Worm (Caenorhabditis elegans): Measurements from ENCODE around the gene F56A8.3.

F56A8.3 gene

DNA sequence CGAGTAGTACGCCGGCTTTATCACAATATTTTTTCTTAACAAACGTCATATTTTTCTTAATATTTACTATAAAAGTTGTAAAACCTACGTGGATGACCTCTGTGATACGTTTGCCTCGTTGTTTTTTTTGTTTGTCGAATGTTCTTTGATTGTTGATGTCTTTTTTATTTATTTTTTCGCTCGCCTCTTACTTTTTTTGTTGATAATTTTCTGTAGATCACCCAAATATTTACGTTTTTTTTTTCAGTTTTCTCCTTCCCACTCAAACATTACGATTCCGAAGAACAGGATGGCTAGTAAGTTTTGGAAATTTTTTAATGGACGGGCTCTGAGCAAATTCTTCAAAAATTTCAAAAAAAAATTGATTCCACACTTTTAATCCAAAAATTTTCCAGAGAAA, 3.7 kb downstream of the F56A8.3 start:
- TF ChIP-seq pha-4 (tag; optimal IDR thresholded peaks at IDR 0.05) = peak; percentile 91
- no peak for TF ChIP-seq lsy-12 (tag; optimal IDR thresholded peaks at IDR 0.05)
- no peak for TF ChIP-seq fkh-10 (GFP tag; optimal IDR thresholded peaks at IDR 0.05)

- TF ChIP-seq ceh-9 (tag; optimal IDR thresholded peaks at IDR 0.05) (no peak), snpc-4 (tag; optimal IDR thresholded peaks at IDR 0.05) (no peak), ztf-11 (tag; optimal IDR thresholded peaks at IDR 0.05) (no peak), nhr-237 (tag; optimal IDR thresholded peaks at IDR 0.05) (no peak), ZK546.5 (tag; optimal IDR thresholded peaks at IDR 0.05) (no peak), hmg-11 (tag; optimal IDR thresholded peaks at IDR 0.05) (no peak), nhr-12 (tag; optimal IDR thresholded peaks at IDR 0.05) (no peak), elt-2 (tag; optimal IDR thresholded peaks at IDR 0.05) (no peak), pqm-1 (tag; optimal IDR thresholded peaks at IDR 0.05) (no peak), eor-1 (tag; optimal IDR thresholded peaks at IDR 0.05) (no peak), nhr-28 (tag; optimal IDR thresholded peaks at IDR 0.05) (no peak), fkh-10 (GFP tag; optimal IDR thresholded peaks at IDR 0.05) (no peak), elt-1 (tag; optimal IDR thresholded peaks at IDR 0.05) (no peak), egl-27 (tag; optimal IDR thresholded peaks at IDR 0.05) (no peak), pha-4 (tag; optimal IDR thresholded peaks at IDR 0.05) (no peak), nhr-25 (tag; optimal IDR thresholded peaks at IDR 0.05) (no peak), aly-2 (tag; optimal IDR thresholded peaks at IDR 0.05) (no peak)
Observed at ce11 chrIII:13262987-13263386, 6.3 kb downstream of the F56A8.3 start, which contains the start of gene F56A8.4. Gene F56A8.4, plus strand, starts transcription at chrIII:13263287.

DNA sequence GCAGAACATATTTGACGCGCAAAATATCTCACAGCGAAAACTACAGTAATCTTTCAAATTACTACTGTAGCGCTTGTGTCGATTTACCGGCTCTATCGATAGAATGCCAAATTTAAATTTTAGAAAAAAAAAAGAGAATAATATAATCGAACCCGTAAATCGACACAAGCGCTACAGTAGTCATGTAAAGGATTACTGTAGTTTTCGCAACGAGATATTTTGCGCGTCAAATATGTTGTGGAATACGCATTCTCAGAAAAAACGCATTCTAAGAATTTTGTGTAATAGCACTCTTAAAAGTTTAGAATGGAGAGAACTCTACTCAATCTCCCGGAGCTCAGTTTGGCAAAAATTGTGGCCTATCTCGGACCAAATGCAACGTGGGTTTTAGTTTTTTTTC, 8.9 kb downstream of the F56A8.3 start, which contains the start of gene F56A8.5:
Gene F56A8.5 (plus strand): TSS at position 301 of the 400 bp plus-strand sequence.
- TF ChIP-seq fkh-10 (GFP tag; optimal IDR thresholded peaks at IDR 0.05) = no peak
- no peak for TF ChIP-seq ceh-16 (tag; optimal IDR thresholded peaks at IDR 0.05)
- TF ChIP-seq sea-2 (GFP tag; optimal IDR thresholded peaks at IDR 0.05) = no peak
- no peak for TF ChIP-seq jun-1 (tag; optimal IDR thresholded peaks at IDR 0.05)
- TF ChIP-seq eor-1 (tag; optimal IDR thresholded peaks at IDR 0.05) = no peak
- TF ChIP-seq nhr-43 (tag; optimal IDR thresholded peaks at IDR 0.05; ENCODE audit: poor library complexity, severe bottlenecking) = no peak
- TF ChIP-seq ztf-11 (tag; optimal IDR thresholded peaks at IDR 0.05) = no peak
- no peak for TF ChIP-seq fos-1 (tag; optimal IDR thresholded peaks at IDR 0.05)
- TF ChIP-seq nhr-237 (tag; optimal IDR thresholded peaks at IDR 0.05) = no peak

DNA sequence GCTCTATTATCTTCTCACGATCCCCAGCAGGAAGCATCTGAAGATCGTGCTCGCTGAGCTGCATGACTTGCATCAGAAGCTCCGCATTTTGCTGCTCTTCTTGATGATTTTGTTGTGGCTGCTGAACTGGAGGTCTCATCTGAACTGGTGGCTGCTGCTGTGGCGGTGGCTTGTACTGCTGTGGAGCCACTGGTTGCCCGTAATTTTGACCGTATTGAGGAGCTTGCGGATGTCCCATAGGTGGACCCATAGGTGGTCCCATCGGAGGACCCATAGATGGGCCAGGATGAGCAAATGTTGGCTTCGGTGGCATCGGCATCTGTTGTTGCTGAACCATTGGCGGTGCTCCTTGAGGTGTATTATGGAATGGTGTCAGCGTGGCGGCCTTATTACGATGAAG, 10.4 kb downstream of the F56A8.3 start:
- TF ChIP-seq fkh-10 (GFP tag; optimal IDR thresholded peaks at IDR 0.05) (no peak), tbx-2 (tag; optimal IDR thresholded peaks at IDR 0.05) (no peak), fkh-2 (tag; optimal IDR thresholded peaks at IDR 0.05) (no peak), nhr-237 (tag; optimal IDR thresholded peaks at IDR 0.05) (no peak)

DNA sequence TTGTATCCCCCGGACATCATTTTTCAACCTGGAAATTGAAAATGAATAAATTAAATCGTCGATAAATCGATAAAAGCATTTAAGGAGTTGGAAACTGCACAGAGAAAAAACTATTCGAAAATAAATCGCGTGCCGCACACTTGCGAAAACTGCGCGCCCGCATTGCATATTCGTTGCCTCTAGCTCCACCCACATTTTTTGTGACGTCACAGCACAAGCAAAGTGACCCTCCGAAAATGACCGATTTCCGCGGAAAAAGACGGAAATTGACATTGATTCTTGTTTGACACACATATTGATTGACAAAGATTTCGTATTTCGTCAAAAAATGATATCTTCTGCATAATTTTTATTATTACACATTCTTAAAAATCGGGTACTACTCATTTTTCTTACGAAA, 12.2 kb downstream of the F56A8.3 start, which contains the start of gene cpf-2:
Gene cpf-2 (minus strand): TSS at position 28 of the 400 bp plus-strand sequence.
- TF ChIP-seq hmg-11 (tag; optimal IDR thresholded peaks at IDR 0.05) (peak; percentile 96), nhr-28 (tag; optimal IDR thresholded peaks at IDR 0.05) (no peak), zag-1 (tag; optimal IDR thresholded peaks at IDR 0.05) (no peak), elt-1 (tag; optimal IDR thresholded peaks at IDR 0.05) (no peak), nfya-1 (tag; optimal IDR thresholded peaks at IDR 0.05; ENCODE audit: insufficient read depth) (peak; percentile 75), tbx-2 (tag; optimal IDR thresholded peaks at IDR 0.05) (peak; percentile 66), daf-12 (tag; optimal IDR thresholded peaks at IDR 0.05) (no peak), snpc-4 (tag; optimal IDR thresholded peaks at IDR 0.05) (peak; percentile 17), unc-39 (tag; optimal IDR thresholded peaks at IDR 0.05) (no peak), nhr-25 (tag; optimal IDR thresholded peaks at IDR 0.05) (peak; percentile 36), lin-15B (tag; optimal IDR thresholded peaks at IDR 0.05) (peak; percentile 65), egl-5 (tag; optimal IDR thresholded peaks at IDR 0.05) (no peak), ZK546.5 (tag; optimal IDR thresholded peaks at IDR 0.05) (no peak), nhr-23 (tag; optimal IDR thresholded peaks at IDR 0.05) (peak; percentile 62), unc-62 (GFP tag; optimal IDR thresholded peaks at IDR 0.05) (no peak), elt-2 (tag; optimal IDR thresholded peaks at IDR 0.05) (peak; percentile 43), fkh-2 (tag; optimal IDR thresholded peaks at IDR 0.05) (no peak), pqm-1 (tag; optimal IDR thresholded peaks at IDR 0.05) (no peak), R02D3.7 (tag; optimal IDR thresholded peaks at IDR 0.05) (peak; percentile 63), nhr-43 (tag; optimal IDR thresholded peaks at IDR 0.05; ENCODE audit: poor library complexity, severe bottlenecking) (peak; percentile 79), fkh-10 (GFP tag; optimal IDR thresholded peaks at IDR 0.05) (no peak), lsy-12 (tag; optimal IDR thresholded peaks at IDR 0.05) (peak; percentile 50), mml-1 (tag; optimal IDR thresholded peaks at IDR 0.05) (no peak), ama-1 (optimal IDR thresholded peaks at IDR 0.05) (no peak), aly-2 (tag; optimal IDR thresholded peaks at IDR 0.05) (no peak), ceh-28 (tag; optimal IDR thresholded peaks at IDR 0.05) (peak; percentile 78), lin-39 (tag; optimal IDR thresholded peaks at IDR 0.05) (no peak), mdl-1 (tag; optimal IDR thresholded peaks at IDR 0.05) (no peak), ceh-82 (tag; optimal IDR thresholded peaks at IDR 0.05) (peak; percentile 39), eor-1 (tag; optimal IDR thresholded peaks at IDR 0.05) (no peak), nhr-67 (tag; optimal IDR thresholded peaks at IDR 0.05) (no peak), pha-4 (tag; optimal IDR thresholded peaks at IDR 0.05) (peak; percentile 68), egl-27 (tag; optimal IDR thresholded peaks at IDR 0.05) (no peak), nhr-76 (tag; optimal IDR thresholded peaks at IDR 0.05) (no peak), jun-1 (tag; optimal IDR thresholded peaks at IDR 0.05) (peak; percentile 2)

All from whole organism, L3 larva.